Worm (Caenorhabditis elegans): ENCODE results near the gene hil-1.

Gene hil-1

DNA sequence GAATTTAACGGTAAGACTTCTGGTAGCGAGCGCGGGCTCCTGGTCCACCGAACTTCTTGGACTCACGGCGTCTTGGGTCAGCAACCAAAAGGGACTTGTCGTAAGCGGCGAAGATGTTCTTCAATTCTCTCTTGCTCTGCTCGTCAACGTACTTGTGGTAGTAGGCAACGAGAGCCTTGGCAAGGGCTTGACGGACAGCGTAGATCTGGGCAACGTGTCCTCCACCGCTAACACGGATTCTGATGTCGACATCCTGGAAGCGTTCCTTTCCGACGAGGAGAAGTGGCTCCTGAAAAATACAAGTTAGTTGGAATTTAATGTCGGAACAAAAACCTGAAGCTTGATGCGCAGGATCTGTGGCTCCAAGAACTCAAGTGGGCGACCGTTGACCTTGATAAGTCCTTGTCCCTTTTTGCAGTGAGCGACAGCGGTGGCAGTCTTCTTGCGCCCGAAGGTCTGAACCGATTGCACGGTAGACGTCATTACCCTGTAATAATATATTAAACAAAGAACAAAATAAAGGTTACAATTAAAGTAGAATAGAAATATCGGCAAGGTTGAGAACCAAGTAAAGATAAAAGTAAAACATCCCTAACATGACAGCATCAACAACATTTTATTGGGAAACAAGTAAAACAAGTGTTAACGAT is 50.6 kb downstream of the hil-1 start, which contains the start of gene rps-16 (continued):
- TF ChIP-seq daf-12 (tag; optimal IDR thresholded peaks at IDR 0.05) (no peak), jun-1 (tag; optimal IDR thresholded peaks at IDR 0.05) (no peak), mes-2 (tag; optimal IDR thresholded peaks at IDR 0.05; ENCODE audit: poor library complexity, severe bottlenecking) (peak; percentile 22), F10B5.3 (tag; optimal IDR thresholded peaks at IDR 0.05) (no peak), nhr-11 (tag; optimal IDR thresholded peaks at IDR 0.05) (no peak), zag-1 (tag; optimal IDR thresholded peaks at IDR 0.05) (no peak), mxl-2 (GFP tag; conservative IDR thresholded peaks at IDR 0.05) (no peak), ceh-82 (tag; optimal IDR thresholded peaks at IDR 0.05) (no peak), Y105C5A.15 (GFP tag; IDR thresholded peaks at IDR 0.05) (peak; percentile 69; the same call in 1 of the 2 replicates), tag-97 (GFP tag; IDR thresholded peaks at IDR 0.05) (no peak), nhr-25 (tag; optimal IDR thresholded peaks at IDR 0.05; ENCODE audit: borderline replicate concordance, insufficient read depth) (peak; percentile 32), lin-13 (GFP tag; optimal IDR thresholded peaks at IDR 0.05) (peak; percentile 38), nhr-237 (tag; optimal IDR thresholded peaks at IDR 0.05) (no peak), lin-15B (tag; optimal IDR thresholded peaks at IDR 0.05) (no peak), skn-1 (tag; optimal IDR thresholded peaks at IDR 0.05) (no peak), pha-4 (GFP tag; IDR thresholded peaks at IDR 0.05) (peak; percentile 64; the same call in 1 of the 2 replicates), pha-4 (tag; optimal IDR thresholded peaks at IDR 0.05) (no peak), set-16 (GFP tag; IDR thresholded peaks at IDR 0.05) (peak; percentile 40; the same call in 1 of the 2 replicates), vab-7 (GFP tag; IDR thresholded peaks at IDR 0.05) (no peak), unc-62 (GFP tag; optimal IDR thresholded peaks at IDR 0.05 in 1 of 2) (peak in 1 of 2 experiments; percentile 81), unc-62 (tag; optimal IDR thresholded peaks at IDR 0.05) (no peak), hmg-1.1 (GFP tag; IDR thresholded peaks at IDR 0.05) (no peak), tra-1 (GFP tag; IDR thresholded peaks at IDR 0.05) (no peak), nhr-48 (tag; optimal IDR thresholded peaks at IDR 0.05) (no peak), daf-19 (GFP tag; conservative IDR thresholded peaks at IDR 0.05) (peak; percentile 54; the same call in 1 of the 2 replicates), fos-1 (tag; optimal IDR thresholded peaks at IDR 0.05) (no peak), snpc-4 (tag; optimal IDR thresholded peaks at IDR 0.05) (no peak), ceh-62 (tag; optimal IDR thresholded peaks at IDR 0.05) (no peak), nhr-28 (tag; optimal IDR thresholded peaks at IDR 0.05) (no peak), lsy-2 (tag; optimal IDR thresholded peaks at IDR 0.05) (no peak), unc-130 (GFP tag; optimal IDR thresholded peaks at IDR 0.05) (no peak), cey-2 (tag; optimal IDR thresholded peaks at IDR 0.05; ENCODE audit: borderline replicate concordance, insufficient read depth) (no peak), hlh-11 (tag; optimal IDR thresholded peaks at IDR 0.05) (no peak), dmd-8 (GFP tag; IDR thresholded peaks at IDR 0.05) (no peak), zfp-3 (GFP tag; conservative IDR thresholded peaks at IDR 0.05) (no peak), ztf-7 (tag; optimal IDR thresholded peaks at IDR 0.05) (no peak), lin-38 (GFP tag; IDR thresholded peaks at IDR 0.05) (peak; percentile 82), madf-9 (GFP tag; conservative IDR thresholded peaks at IDR 0.05) (no peak), daf-16 (GFP tag; optimal IDR thresholded peaks at IDR 0.05) (peak in 1 of 2 experiments; percentile 21), daf-16 (tag; optimal IDR thresholded peaks at IDR 0.05) (no peak), lin-1 (GFP tag; IDR thresholded peaks at IDR 0.05) (no peak), T26A8.4 (GFP tag; IDR thresholded peaks at IDR 0.05) (0 out of 2 replicates have a peak, but pooled peaks have one; percentile 19), T20F7.1 (GFP tag; optimal IDR thresholded peaks at IDR 0.05) (no peak), nhr-10 (tag; optimal IDR thresholded peaks at IDR 0.05) (no peak), aly-2 (tag; optimal IDR thresholded peaks at IDR 0.05) (peak; percentile 17), nhr-102 (tag; optimal IDR thresholded peaks at IDR 0.05) (peak; percentile 1), ceh-28 (tag; optimal IDR thresholded peaks at IDR 0.05) (no peak), lim-7 (GFP tag; IDR thresholded peaks at IDR 0.05) (no peak), madf-5 (GFP tag; IDR thresholded peaks at IDR 0.05) (0 out of 4 replicates have a peak, but pooled peaks of 1 of the 2 experiments have one; percentile 38), mdt-29 (GFP tag; IDR thresholded peaks at IDR 0.05) (peak; percentile 68; the same call in 1 of the 2 replicates), php-3 (GFP tag; IDR thresholded peaks at IDR 0.05) (no peak; the same call in 1 of the 2 replicates)

Measured in whole organism, L4 larva.